Worm (Caenorhabditis elegans): ENCODE results near the gene sqst-1.

DNA sequence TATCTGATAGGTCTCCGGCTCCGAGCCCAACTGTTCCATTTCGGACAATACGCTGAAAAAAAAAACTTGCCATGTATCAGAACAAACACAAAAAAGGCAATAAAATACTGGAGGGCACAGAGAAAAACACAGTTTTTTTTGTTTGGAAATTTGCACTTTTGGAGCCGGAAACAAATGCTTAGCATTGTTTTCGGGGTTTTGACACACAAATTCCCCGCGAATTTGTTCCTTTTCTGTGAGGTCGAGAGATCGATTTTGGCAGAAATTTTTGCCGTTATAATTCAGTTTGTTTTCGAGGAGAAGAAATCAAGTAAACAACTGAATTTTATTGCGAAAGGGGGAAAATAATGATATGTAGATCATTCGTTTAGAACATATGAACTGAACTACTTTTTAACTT is 22.5 kb downstream of the sqst-1 start, which contains the start of gene K08E4.2:
- TF ChIP-seq F49E8.2 (tag; optimal IDR thresholded peaks at IDR 0.05; ENCODE audit: borderline replicate concordance), result no peak
- TF ChIP-seq aha-1 (tag), result no peak
- TF ChIP-seq nhr-76 (tag; optimal IDR thresholded peaks at IDR 0.05), result no peak
- no peak for TF ChIP-seq ztf-11 (tag; optimal IDR thresholded peaks at IDR 0.05)
- TF ChIP-seq nhr-77 (tag; optimal IDR thresholded peaks at IDR 0.05), result no peak
- TF ChIP-seq Y105C5A.15 (GFP tag; IDR thresholded peaks at IDR 0.05), result no peak
- TF ChIP-seq nhr-42 (GFP tag; IDR thresholded peaks at IDR 0.05), result no peak
- TF ChIP-seq mdl-1 (tag; optimal IDR thresholded peaks at IDR 0.05), result no peak
- no peak for TF ChIP-seq skn-1 (tag; optimal IDR thresholded peaks at IDR 0.05)
- TF ChIP-seq lin-1 (GFP tag; IDR thresholded peaks at IDR 0.05), result no peak
- TF ChIP-seq lsy-2 (tag; optimal IDR thresholded peaks at IDR 0.05), result no peak

All from whole organism, L4 larva.